Fruit fly (Drosophila melanogaster): Measurements from ENCODE around the gene endos.

endos gene

DNA sequence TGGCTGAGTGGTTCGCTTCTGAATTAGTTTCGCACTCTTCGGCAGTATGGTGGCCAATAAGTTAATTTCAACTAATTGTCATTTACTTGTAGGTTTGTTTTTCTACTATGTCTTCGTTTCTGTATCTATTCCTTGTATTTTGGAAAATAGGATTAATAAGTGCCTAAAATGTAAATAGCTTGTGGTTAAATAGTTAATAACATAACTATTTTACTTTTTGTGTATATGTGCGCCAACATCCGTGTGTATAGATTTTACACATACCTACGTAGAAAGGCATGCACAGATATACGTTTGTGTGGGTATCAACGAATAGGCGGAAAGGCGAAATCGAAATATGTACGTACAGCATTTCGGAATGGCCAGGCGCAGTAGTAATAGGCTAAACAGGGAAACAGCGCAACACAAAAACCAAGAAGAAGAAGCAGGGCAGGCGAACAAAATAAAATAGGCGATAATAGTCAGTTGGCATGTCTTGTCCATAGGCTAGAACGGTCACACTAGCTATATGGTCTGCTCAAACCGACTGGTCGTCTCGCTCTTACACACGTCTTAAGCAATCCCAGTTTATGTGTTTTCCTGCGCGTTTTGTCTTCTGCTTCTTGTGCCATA, 28.9 kb downstream of the endos start:
- no peak for TF ChIP-seq noc (tag; optimal IDR thresholded peaks at IDR 0.05)

DNA sequence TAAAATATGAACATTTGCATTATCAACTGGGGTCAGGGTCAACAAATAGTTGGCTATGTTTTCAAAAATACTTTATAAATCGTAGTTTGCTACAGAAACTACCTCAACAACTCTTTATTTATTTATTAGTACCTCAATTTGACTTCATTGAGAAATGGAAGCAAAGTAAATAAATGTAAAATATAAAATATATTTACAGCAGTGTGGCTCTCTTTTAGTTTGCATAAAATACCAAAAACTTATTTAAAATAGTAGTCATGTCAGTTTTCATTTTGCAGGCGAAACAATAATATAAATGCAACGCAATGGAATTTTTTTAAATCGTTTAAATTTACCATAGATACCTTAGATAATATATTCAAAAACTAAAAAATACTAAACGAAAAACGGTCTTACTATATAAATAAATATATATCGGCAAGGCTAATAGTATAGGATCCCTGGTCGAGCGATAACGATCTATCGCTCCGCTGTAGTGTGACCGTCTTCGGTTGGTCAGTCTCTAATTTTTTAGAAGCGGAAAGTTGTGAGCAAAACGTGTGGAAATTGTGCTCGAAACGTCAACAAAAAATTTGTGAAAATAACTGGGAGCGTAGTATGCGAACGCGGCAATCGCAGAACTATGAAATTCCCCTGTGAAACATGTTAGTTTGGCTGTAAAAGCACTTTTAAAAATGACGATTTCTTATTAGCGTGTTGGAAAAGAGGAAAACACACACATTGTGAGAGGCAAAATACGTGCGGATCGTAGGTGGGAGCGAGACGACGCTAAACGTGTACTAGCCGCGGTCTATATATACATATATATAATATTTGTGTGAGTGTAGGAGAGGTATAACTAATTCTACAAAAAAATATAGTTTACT, 29.6 kb downstream of the endos start, which contains the start of the genes Nprl3 and upSET:
Gene Nprl3, minus strand, starts transcription at position 223 of the 866 bp plus-strand sequence.
Gene upSET, plus strand, starts transcription at position 470 of the 866 bp plus-strand sequence.
- peak; percentile 4 for TF ChIP-seq noc (tag; optimal IDR thresholded peaks at IDR 0.05)

DNA sequence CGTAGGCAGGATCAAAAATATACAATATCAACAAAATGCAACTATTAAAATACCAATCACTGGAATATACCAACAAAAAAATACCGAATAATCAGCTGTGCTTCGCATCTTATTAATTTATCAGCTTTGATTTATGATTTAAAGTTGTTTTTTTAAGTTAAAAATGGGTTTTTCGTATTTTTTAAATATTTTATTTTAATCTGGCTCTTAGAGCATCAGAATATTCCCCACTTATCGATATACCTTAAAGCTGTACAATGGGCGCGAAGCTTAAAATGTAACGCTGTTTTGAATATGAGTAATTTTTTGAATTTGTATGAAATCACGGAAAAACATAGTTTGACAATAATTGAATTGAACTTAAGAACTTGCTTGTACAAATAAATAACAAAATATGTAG, 32.3 kb downstream of the endos start, which contains the start of gene CG17359:
Gene CG17359, minus strand, starts transcription at position 48 of the 400 bp plus-strand sequence.
- no peak for TF ChIP-seq noc (tag; optimal IDR thresholded peaks at IDR 0.05)

DNA sequence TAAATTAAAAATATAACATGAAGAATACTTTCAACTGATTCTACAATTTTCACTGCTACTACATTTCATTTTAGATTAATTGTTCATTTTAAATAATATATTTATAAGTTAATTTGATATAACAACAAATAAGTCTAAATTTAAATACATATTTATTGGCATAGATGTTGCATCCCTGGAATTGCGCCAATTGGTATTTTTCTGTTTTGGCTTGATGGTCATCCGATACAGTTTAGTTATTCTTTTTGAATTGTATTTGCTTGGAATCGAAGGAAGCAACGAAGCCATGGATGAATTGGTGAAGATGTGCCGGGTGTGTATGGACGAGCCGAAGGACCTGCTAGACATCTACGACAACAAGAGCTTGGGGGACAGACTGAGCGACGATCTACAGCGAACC, 34.5 kb downstream of the endos start, which contains the start of gene CG17361:
Gene CG17361, plus strand, starts transcription at position 200 of the 400 bp plus-strand sequence.
- TF ChIP-seq noc (tag; optimal IDR thresholded peaks at IDR 0.05), result no peak

DNA sequence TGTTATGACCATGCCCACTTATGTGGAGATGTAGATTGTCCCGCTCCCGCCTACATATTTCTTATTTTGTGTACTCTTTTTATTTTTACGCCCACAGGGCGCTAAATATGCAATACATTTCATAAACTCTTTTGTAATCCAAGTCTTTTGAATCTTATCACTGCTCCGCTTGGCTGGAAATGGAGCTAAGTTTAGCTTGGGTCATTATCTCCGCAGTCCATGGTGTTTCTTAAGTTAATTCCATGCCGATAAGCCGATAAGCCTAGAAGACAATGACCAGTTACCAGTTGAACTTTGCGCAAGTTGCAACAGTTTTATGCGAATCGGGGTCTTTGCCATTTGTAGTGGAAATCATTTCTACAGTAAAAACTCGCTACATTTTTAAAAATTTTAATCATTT, 35.1 kb downstream of the endos start:
- TF ChIP-seq noc (tag; optimal IDR thresholded peaks at IDR 0.05), result no peak

DNA sequence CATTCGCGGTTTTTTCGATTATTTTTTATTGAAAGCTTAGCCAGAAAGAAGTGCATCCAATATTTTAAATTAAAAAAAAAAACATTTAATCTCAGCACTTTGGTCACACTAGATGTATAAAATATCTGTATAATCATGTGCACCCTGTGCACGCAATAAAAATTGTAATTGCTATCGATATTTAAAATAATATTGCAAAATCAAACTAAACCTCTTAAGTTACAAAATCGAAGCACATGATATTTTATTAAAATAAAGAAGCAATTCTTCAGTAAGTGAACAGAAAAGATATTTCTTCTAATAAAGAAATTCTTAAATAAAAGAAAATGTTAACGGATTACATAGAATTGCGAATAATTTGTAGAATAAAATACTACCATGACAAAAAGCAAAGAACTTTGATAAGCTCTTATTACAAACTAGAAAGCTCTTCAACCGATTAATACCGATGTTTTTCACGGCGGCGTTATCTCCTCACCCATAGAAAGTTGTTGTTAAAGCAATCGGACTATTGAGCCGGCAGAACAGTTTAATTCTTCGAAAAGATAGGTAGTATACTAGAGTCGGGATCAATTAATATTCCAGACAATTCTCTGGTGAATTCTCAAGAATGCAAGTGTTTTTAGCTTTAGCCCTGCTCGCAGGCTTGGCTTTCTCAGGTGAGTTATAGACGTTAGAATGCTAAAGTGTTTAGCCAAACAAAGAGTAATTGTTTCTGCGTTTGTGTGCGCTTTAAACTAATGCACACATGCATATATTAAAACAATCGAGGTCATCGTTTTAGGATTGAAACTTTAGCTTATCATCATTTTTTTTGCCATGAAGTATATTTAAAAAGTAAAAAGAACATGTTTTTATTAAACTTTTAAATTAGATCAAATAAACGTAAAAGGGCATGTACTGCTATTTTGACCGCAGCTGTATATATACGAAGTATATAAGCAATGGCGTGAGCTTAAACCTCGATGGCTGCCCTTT, 37.5 kb downstream of the endos start, which contains the start of gene CtsK1:
Gene CtsK1, plus strand, starts transcription at position 490 of the 978 bp plus-strand sequence.
- TF ChIP-seq noc (tag; optimal IDR thresholded peaks at IDR 0.05), result peak; percentile 55

DNA sequence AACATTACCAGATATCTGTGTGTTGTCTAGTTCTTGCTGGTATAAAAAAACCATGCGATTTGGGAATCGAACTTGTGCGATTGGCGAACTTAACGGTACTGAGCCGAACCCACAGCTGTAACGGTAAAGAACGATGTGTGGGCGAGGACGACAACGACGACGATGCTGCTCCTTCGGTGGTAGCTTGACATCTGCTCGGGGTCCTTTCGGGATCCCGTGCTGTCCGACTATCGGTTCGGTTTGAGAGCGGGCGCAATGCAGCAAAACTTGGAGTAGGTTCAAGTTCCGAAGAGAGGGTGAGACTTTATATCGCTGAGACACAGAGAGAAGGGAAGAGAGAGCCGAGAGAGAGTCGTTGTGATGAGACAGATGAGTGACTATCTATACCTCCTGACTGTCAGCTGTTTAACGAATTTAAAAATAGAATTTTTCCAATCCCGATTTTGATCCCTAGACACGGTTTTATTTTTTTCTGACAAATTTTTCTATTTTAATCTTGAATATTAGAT, 38.2 kb downstream of the endos start, which contains the start of gene CG17364:
Gene CG17364, minus strand, starts transcription at position 168 of the 509 bp plus-strand sequence.
- no peak for TF ChIP-seq noc (tag; optimal IDR thresholded peaks at IDR 0.05)

DNA sequence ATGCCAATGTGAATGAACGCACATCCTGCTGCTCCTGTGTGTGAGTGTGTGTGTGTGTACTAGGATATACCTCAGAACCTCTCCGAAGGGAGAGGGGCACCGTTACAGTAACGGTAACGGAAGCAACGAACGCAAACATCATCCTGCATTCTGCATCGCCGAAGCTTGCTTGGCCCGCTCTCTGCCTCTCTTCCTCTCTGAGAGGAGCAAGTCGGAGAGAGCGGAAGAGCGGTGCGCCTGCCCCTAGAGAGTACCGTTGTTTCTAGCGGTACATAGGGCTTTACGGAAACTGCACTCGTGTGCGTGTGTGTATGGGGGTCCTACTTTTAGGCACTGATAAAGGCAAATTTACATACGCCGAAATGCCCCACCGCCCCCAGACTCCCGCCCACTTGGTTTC, 40.2 kb downstream of the endos start:
- no peak for TF ChIP-seq noc (tag; optimal IDR thresholded peaks at IDR 0.05)

DNA sequence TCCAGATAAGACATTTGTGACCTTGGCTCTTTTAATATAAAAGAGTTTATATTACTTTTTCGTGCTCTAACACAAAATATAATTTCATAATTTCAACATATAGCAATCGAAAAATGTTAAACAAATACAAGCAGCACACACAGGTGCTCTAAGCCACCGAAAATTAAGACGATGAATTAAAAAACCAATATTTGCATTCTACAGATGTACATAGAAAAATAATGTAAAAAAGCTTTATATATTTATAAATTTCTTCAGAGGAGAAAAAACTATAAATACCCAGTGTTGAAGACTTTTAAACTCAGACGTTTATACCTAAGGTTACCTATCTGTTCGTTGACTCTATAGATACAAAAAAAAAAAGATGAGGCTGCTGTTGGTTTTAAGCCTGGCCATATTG, 43.9 kb downstream of the endos start, which contains the start of gene CG9040:
Gene CG9040, plus strand, starts transcription at position 301 of the 400 bp plus-strand sequence.
- TF ChIP-seq noc (tag; optimal IDR thresholded peaks at IDR 0.05), result no peak

DNA sequence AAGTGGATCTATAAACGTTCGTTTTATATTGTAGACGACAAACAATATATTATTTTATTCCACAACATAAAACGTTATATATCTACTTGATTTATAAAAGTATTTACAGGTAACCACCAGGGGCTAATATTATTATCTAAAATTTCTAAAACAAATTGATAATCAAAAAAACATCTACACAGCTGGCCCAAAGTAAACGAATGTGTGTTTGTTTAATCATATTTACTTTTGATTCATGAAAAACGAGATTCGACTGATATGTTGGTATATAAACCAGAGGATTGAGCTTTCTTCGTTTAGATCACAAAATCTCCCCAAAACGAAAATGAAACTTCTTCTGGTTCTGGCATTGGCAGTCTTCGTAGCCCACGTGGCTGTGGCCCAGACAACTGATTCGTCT, 45.2 kb downstream of the endos start, which contains the start of gene CG17362:
Gene CG17362, plus strand, starts transcription at position 291 of the 400 bp plus-strand sequence.
- TF ChIP-seq noc (tag; optimal IDR thresholded peaks at IDR 0.05), result no peak

DNA sequence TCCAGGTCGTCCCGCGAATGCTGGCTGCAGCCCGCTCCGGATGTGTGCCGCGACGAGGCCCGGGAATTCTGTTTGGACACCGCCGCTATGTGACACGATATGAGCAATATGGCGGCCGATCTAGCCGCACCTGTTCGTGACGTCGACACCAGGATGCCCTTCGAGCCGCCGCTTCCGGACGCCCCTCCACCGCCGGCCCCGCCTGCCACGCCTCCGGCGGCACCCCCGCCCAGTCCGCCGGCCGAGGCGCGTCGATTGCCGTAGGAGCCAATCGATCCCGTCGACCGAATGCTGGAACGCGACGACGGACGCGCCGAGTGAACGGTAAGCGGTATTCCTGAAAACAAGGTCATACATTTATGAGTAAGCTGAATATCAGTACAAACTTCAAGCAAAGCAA, 49.0 kb downstream of the endos start:
- no peak for TF ChIP-seq noc (tag; optimal IDR thresholded peaks at IDR 0.05)
